Worm (Caenorhabditis elegans) whole organism, L3 larva: ENCODE data around the gene kin-30.

Experiments used
- egl-27 ChIP-seq: sonication (generic microtip); optimal IDR thresholded peaks from 4 replicates; lab custom pipeline; 2017; ENCODE audit warnings: missing biosample characterization, missing genetic modification reagents, missing genetic modification characterization
- eor-1 ChIP-seq, 2 experiments: fragments of 150-350 bp; optimal IDR thresholded peaks; 2 replicates each; lab custom pipeline; 2014 to 2018; ENCODE audit warnings: missing biosample characterization in 2 of 2, missing genetic modification characterization in 2 of 2
- jun-1 ChIP-seq: fragments of 150-350 bp; optimal IDR thresholded peaks from 2 replicates; lab custom pipeline; 2014; ENCODE audit warnings: missing biosample characterization, missing genetic modification reagents, missing genetic modification characterization
- lin-15B ChIP-seq: fragments of 150-350 bp; optimal IDR thresholded peaks from 2 replicates; lab custom pipeline; 2014; ENCODE audit warnings: missing biosample characterization, missing genetic modification characterization
- nhr-12 ChIP-seq: fragments of 150-350 bp; optimal IDR thresholded peaks from 2 replicates; lab custom pipeline; 2014; ENCODE audit warnings: missing biosample characterization, missing genetic modification characterization
- nhr-237 ChIP-seq: fragments of 150-350 bp; optimal IDR thresholded peaks from 2 replicates; lab custom pipeline; 2014; ENCODE audit warnings: missing biosample characterization, missing genetic modification characterization
- nhr-25 ChIP-seq: sonication (generic microtip); optimal IDR thresholded peaks from 2 replicates; lab custom pipeline; 2017; ENCODE audit warnings: missing biosample characterization, missing genetic modification characterization
- nhr-28 ChIP-seq: fragments of 150-350 bp; optimal IDR thresholded peaks from 2 replicates; lab custom pipeline; 2014; ENCODE audit warnings: missing biosample characterization, missing genetic modification characterization
- nhr-43 ChIP-seq: sonication (generic microtip); optimal IDR thresholded peaks from 2 replicates; lab custom pipeline; 2016; ENCODE audit warnings: mild to moderate bottlenecking, missing genetic modification characterization, missing compliant biosample characterization; ENCODE audit not compliant: poor library complexity, severe bottlenecking
- nhr-67 ChIP-seq: fragments of 150-350 bp; optimal IDR thresholded peaks from 2 replicates; lab custom pipeline; 2014; ENCODE audit warnings: missing biosample characterization, missing genetic modification characterization
- pha-4 ChIP-seq: fragments of 150-350 bp; optimal IDR thresholded peaks from 2 replicates; lab custom pipeline; 2014; ENCODE audit warnings: missing biosample characterization, missing genetic modification reagents, missing genetic modification characterization
- pqm-1 ChIP-seq: fragments of 150-350 bp; optimal IDR thresholded peaks from 2 replicates; lab custom pipeline; 2017; ENCODE audit warnings: missing biosample characterization, missing genetic modification characterization, inconsistent platforms
- tbx-2 ChIP-seq: sonication (generic microtip); optimal IDR thresholded peaks from 2 replicates; lab custom pipeline; 2016; ENCODE audit warnings: mild to moderate bottlenecking, missing genetic modification characterization, missing compliant biosample characterization
- unc-39 ChIP-seq: sonication (generic microtip); optimal IDR thresholded peaks from 4 replicates; lab custom pipeline; 2017; ENCODE audit warnings: missing biosample characterization, missing genetic modification characterization
- unc-62 ChIP-seq: fragments of 150-350 bp; sonication (generic microtip); optimal IDR thresholded peaks from 4 replicates; lab custom pipeline; 2014; ENCODE audit warnings: missing biosample characterization, missing genetic modification reagents, missing genetic modification characterization

The kin-30 gene

ce11 chrV:15281279-15281949, 36.9 kb downstream of the kin-30 start, which contains the start of the genes srw-19 and srx-51:
srw-19 (minus strand) TSS chrV:15281379.
srx-51 (plus strand) TSS chrV:15281899.
- no peak for TF ChIP-seq pha-4 (tag; lab: Kevin White, UChicago)
- no peak for TF ChIP-seq eor-1 (tag; optimal IDR thresholded peaks at IDR 0.05; lab: Kevin White, UChicago)
- no peak for TF ChIP-seq egl-27 (tag; lab: Kevin White, UChicago)
- no peak for TF ChIP-seq nhr-237 (tag; lab: Kevin White, UChicago)
- no peak for TF ChIP-seq lin-15B (tag; lab: Kevin White, UChicago)
- no peak for TF ChIP-seq jun-1 (tag; lab: Kevin White, UChicago)
- TF ChIP-seq nhr-28 (tag; lab: Kevin White, UChicago), result no peak
- no peak for TF ChIP-seq nhr-43
- TF ChIP-seq, all 47 proteins: peak for 0

ce11 chrV:15285984-15286383, 41.4 kb downstream of the kin-30 start:
- TF ChIP-seq nhr-25 (tag; lab: Kevin White, UChicago) (peak; percentile 74), jun-1 (tag; lab: Kevin White, UChicago) (no peak), unc-39 (no peak)

- TF ChIP-seq nhr-25 (tag; lab: Kevin White, UChicago), result peak; percentile 19
- TF ChIP-seq nhr-67, result no peak
- TF ChIP-seq nhr-12 (tag; lab: Kevin White, UChicago), result no peak
These were observed 43.3 kb downstream of the kin-30 start, which contains the start of gene cyp-34A1 for ce11 chrV:15287856-15288255. cyp-34A1 (minus strand) TSS chrV:15287956.

ce11 chrV:15290995-15291394, 46.4 kb downstream of the kin-30 start, which contains the start of gene cyp-34A2:
cyp-34A2 (minus strand) TSS chrV:15291095.
- peak; percentile 0 for TF ChIP-seq pqm-1 (tag; lab: Kevin White, UChicago)
- no peak for TF ChIP-seq tbx-2 (tag; lab: Kevin White, UChicago)

- TF ChIP-seq eor-1 (tag; optimal IDR thresholded peaks at IDR 0.05; lab: Kevin White, UChicago) (no peak), unc-62 (GFP tag; lab: Kevin White, UChicago) (no peak)
- TF ChIP-seq, all 47 proteins: peak for 0
These were observed 49.3 kb downstream of the kin-30 start, which contains the start of gene str-96 for ce11 chrV:15293865-15294264. str-96 (minus strand) TSS chrV:15293965.
